Worm (Caenorhabditis elegans) whole organism, L4 larva: Measurements from ENCODE around the gene F29A7.4.

ENCODE experiments used
- R02D3.7 ChIP-seq: fragments of 150-350 bp; sonication (generic microtip); optimal IDR thresholded peaks from 3 replicates; lab custom pipeline; 2014; ENCODE audit warnings: missing biosample characterization, missing genetic modification characterization
- T26A8.4 ChIP-seq: fragments of 200-800 bp; sonication (Bioruptor generic); IDR thresholded peaks from 2 replicates; pipeline ENCODE4 v1.3.6; 2022; ENCODE audit warnings: missing genetic modification characterization, missing compliant biosample characterization
- Y5F2A.4 ChIP-seq: fragments of 200-800 bp; sonication (Bioruptor generic); optimal IDR thresholded peaks from 2 replicates; lab custom pipeline; 2018; ENCODE audit warnings: mild to moderate bottlenecking, missing genetic modification characterization, missing compliant biosample characterization
- ZK337.2 ChIP-seq: fragments of 200-800 bp; sonication (Bioruptor generic); IDR thresholded peaks from 2 replicates; pipeline ENCODE4 v1.3.6; 2022; ENCODE audit warnings: missing genetic modification reagents, missing genetic modification characterization, missing compliant biosample characterization
- ZK546.5 ChIP-seq, 2 experiments: sonication (generic microtip); optimal IDR thresholded peaks; 2 replicates each; lab custom pipeline; 2017; ENCODE audit warnings: missing biosample characterization in 2 of 2, missing genetic modification characterization in 2 of 2
- ces-1 ChIP-seq: fragments of 150-350 bp; sonication (generic microtip); optimal IDR thresholded peaks from 4 replicates; lab custom pipeline; 2014; ENCODE audit warnings: missing biosample characterization, missing genetic modification reagents, missing genetic modification characterization
- daf-12 ChIP-seq: fragments of 150-350 bp; optimal IDR thresholded peaks from 2 replicates; lab custom pipeline; 2014; ENCODE audit warnings: missing biosample characterization, missing genetic modification reagents, missing genetic modification characterization
- daf-16 ChIP-seq, 3 experiments: sonication (generic microtip); optimal IDR thresholded peaks; 2 replicates each; lab custom pipeline; 2016 to 2017; ENCODE audit warnings: missing genetic modification characterization in 3 of 3, missing genetic modification reagents in 3 of 3, mild to moderate bottlenecking in 2 of 3, missing compliant biosample characterization in 2 of 3, missing biosample characterization in 1 of 3, moderate library complexity in 1 of 3
- dmd-6 ChIP-seq: fragments of 200-800 bp; sonication (Bioruptor generic); IDR thresholded peaks from 2 replicates; pipeline ENCODE4 v1.3.6; 2022; ENCODE audit warnings: missing genetic modification reagents, missing genetic modification characterization, missing compliant biosample characterization
- egl-43 ChIP-seq: fragments of 200-800 bp; sonication (Bioruptor generic); IDR thresholded peaks from 2 replicates; pipeline ENCODE4 v1.3.6; 2022; ENCODE audit warnings: missing genetic modification reagents, missing genetic modification characterization, missing compliant biosample characterization
- hmg-1.1 ChIP-seq: fragments of 200-800 bp; sonication (Bioruptor generic); IDR thresholded peaks from 2 replicates; pipeline ENCODE4 v1.3.6; 2022; ENCODE audit warnings: missing genetic modification reagents, missing genetic modification characterization, missing compliant biosample characterization
- jun-1 ChIP-seq: fragments of 150-350 bp; optimal IDR thresholded peaks from 2 replicates; lab custom pipeline; 2014; ENCODE audit warnings: missing biosample characterization, missing genetic modification reagents, missing genetic modification characterization
- lin-1 ChIP-seq: fragments of 200-800 bp; sonication (Bioruptor generic); IDR thresholded peaks from 2 replicates; pipeline ENCODE4 v1.3.6; 2022; ENCODE audit warnings: missing genetic modification reagents, missing genetic modification characterization, missing compliant biosample characterization
- lin-15B ChIP-seq: fragments of 150-350 bp; sonication (generic microtip); optimal IDR thresholded peaks from 3 replicates; lab custom pipeline; 2014; ENCODE audit warnings: missing biosample characterization, missing genetic modification characterization
- lir-3 ChIP-seq: sonication (generic microtip); optimal IDR thresholded peaks from 2 replicates; lab custom pipeline; 2016; ENCODE audit warnings: mild to moderate bottlenecking, missing genetic modification characterization, missing compliant biosample characterization
- lsy-2 ChIP-seq, 2 experiments: fragments of 150-350 bp in 1 of 2; sonication (generic microtip) in 1 of 2; optimal IDR thresholded peaks; 2 replicates each; lab custom pipeline; 2014 to 2017; ENCODE audit warnings: missing biosample characterization in 2 of 2, missing genetic modification characterization in 2 of 2
- madf-5 ChIP-seq, 2 experiments: fragments of 200-800 bp; sonication (Bioruptor generic); IDR thresholded peaks; 2 replicates each; pipeline ENCODE4 v1.3.6; 2022; ENCODE audit warnings: missing compliant biosample characterization in 2 of 2, missing genetic modification characterization in 2 of 2
- mdl-1 ChIP-seq, 2 experiments: fragments of 150-350 bp in 1 of 2; sonication (generic microtip) in 1 of 2; optimal IDR thresholded peaks; 2 replicates each; lab custom pipeline; 2014 to 2017; ENCODE audit warnings: missing biosample characterization in 2 of 2, missing genetic modification characterization in 2 of 2
- mdt-29 ChIP-seq: fragments of 200-800 bp; sonication (Bioruptor generic); IDR thresholded peaks from 2 replicates; pipeline ENCODE4 v1.3.6; 2022; ENCODE audit warnings: missing genetic modification reagents, missing genetic modification characterization, missing compliant biosample characterization
- mxl-2 ChIP-seq: fragments of 200-800 bp; sonication (Bioruptor generic); conservative IDR thresholded peaks from 2 replicates; pipeline ENCODE4 v1.3.6; 2022; ENCODE audit warnings: missing genetic modification reagents, missing genetic modification characterization, missing compliant biosample characterization
- mxl-3 ChIP-seq: fragments of 200-800 bp; sonication (Bioruptor generic); optimal IDR thresholded peaks from 2 replicates; lab custom pipeline; 2018; ENCODE audit warnings: mild to moderate bottlenecking, missing genetic modification characterization, missing compliant biosample characterization
- nhr-111 ChIP-seq: fragments of 200-800 bp; sonication (Bioruptor generic); optimal IDR thresholded peaks from 2 replicates; lab custom pipeline; 2018; ENCODE audit warnings: mild to moderate bottlenecking, missing genetic modification characterization, missing compliant biosample characterization
- nhr-237 ChIP-seq: sonication (generic microtip); optimal IDR thresholded peaks from 2 replicates; lab custom pipeline; 2017; ENCODE audit warnings: missing biosample characterization, missing genetic modification characterization
- nhr-25 ChIP-seq: sonication (generic microtip); optimal IDR thresholded peaks from 2 replicates; lab custom pipeline; 2017; ENCODE audit warnings: missing genetic modification characterization, mild to moderate bottlenecking, missing compliant biosample characterization, antibody characterized with exemption, moderate library complexity, borderline replicate concordance; ENCODE audit not compliant: insufficient read depth
- nhr-42 ChIP-seq: fragments of 200-800 bp; sonication (Bioruptor generic); IDR thresholded peaks from 2 replicates; pipeline ENCODE4 v1.3.6; 2022; ENCODE audit warnings: missing genetic modification characterization, missing compliant biosample characterization
- nhr-48 ChIP-seq: sonication (generic microtip); optimal IDR thresholded peaks from 2 replicates; lab custom pipeline; 2016; ENCODE audit warnings: mild to moderate bottlenecking, missing genetic modification characterization, missing compliant biosample characterization
- nhr-6 ChIP-seq: fragments of 150-350 bp; optimal IDR thresholded peaks from 2 replicates; lab custom pipeline; 2014; ENCODE audit warnings: missing biosample characterization, missing genetic modification characterization
- nhr-76 ChIP-seq: fragments of 150-350 bp; optimal IDR thresholded peaks from 2 replicates; lab custom pipeline; 2014; ENCODE audit warnings: missing biosample characterization, missing genetic modification characterization
- nhr-77 ChIP-seq: fragments of 150-350 bp; optimal IDR thresholded peaks from 2 replicates; lab custom pipeline; 2014; ENCODE audit warnings: missing biosample characterization, missing genetic modification characterization
- snpc-1.2 ChIP-seq: fragments of 200-800 bp; sonication (Bioruptor generic); IDR thresholded peaks from 2 replicates; pipeline ENCODE4 v1.3.6; 2022; ENCODE audit warnings: missing genetic modification reagents, missing genetic modification characterization, missing compliant biosample characterization
- spr-3 ChIP-seq: fragments of 200-800 bp; sonication (Bioruptor generic); optimal IDR thresholded peaks from 2 replicates; lab custom pipeline; 2018; ENCODE audit warnings: mild to moderate bottlenecking, missing genetic modification characterization, missing compliant biosample characterization
- tag-97 ChIP-seq: fragments of 200-800 bp; sonication (Bioruptor generic); IDR thresholded peaks from 2 replicates; pipeline ENCODE4 v1.3.6; 2022; ENCODE audit warnings: missing genetic modification characterization, missing compliant biosample characterization
- unc-62 ChIP-seq, 3 experiments: fragments of 150-350 bp in 1 of 3; sonication (generic microtip); optimal IDR thresholded peaks in 2 of 3; peaks in 1 of 3; 1 replicate in 1 of 3; 2 replicates in 2 of 3; lab custom pipeline; 2014 to 2017; ENCODE audit warnings: missing biosample characterization in 3 of 3, missing genetic modification characterization in 3 of 3, missing genetic modification reagents in 3 of 3, missing genotype in 1 of 3
- zag-1 ChIP-seq: fragments of 150-350 bp; optimal IDR thresholded peaks from 2 replicates; lab custom pipeline; 2014; ENCODE audit warnings: missing biosample characterization, missing genetic modification characterization
- ztf-7 ChIP-seq: fragments of 150-350 bp; optimal IDR thresholded peaks from 2 replicates; lab custom pipeline; 2014; ENCODE audit warnings: missing biosample characterization, missing genetic modification characterization

F29A7.4 gene

ce11 chrII:2764664-2765063 is 14.9 kb downstream of the F29A7.4 start, which contains the start of gene fbxb-108:
fbxb-108 (plus strand) TSS chrII:2764964.
- TF ChIP-seq tag-97 (GFP tag; lab: Robert Waterston, UW), result no peak
- no peak for TF ChIP-seq hmg-1.1 (GFP tag; lab: Robert Waterston, UW)
- no peak for TF ChIP-seq ces-1 (GFP tag; lab: Kevin White, UChicago)
- TF ChIP-seq ZK337.2 (GFP tag; lab: Robert Waterston, UW), result no peak
- TF ChIP-seq Y5F2A.4 (GFP tag; lab: Kevin White, UChicago), result no peak
- no peak for TF ChIP-seq unc-62 (GFP tag; optimal IDR thresholded peaks at IDR 0.05 in 1 of 2; lab: Kevin White, UChicago)
- no peak for TF ChIP-seq unc-62 (tag; optimal IDR thresholded peaks at IDR 0.05; lab: Kevin White, UChicago)
- TF ChIP-seq nhr-76, result no peak
- TF ChIP-seq nhr-42 (GFP tag; lab: Robert Waterston, UW), result no peak
- TF ChIP-seq ZK546.5 (tag; optimal IDR thresholded peaks at IDR 0.05; lab: Kevin White, UChicago), result no peak
- TF ChIP-seq R02D3.7, result no peak
- TF ChIP-seq lin-15B (tag; lab: Kevin White, UChicago), result no peak
- no peak for TF ChIP-seq snpc-1.2 (GFP tag; lab: Robert Waterston, UW)
- no peak for TF ChIP-seq mxl-2 (GFP tag; lab: Robert Waterston, UW)
- TF ChIP-seq nhr-48 (tag; lab: Kevin White, UChicago), result no peak
- no peak for TF ChIP-seq nhr-77 (tag; lab: Kevin White, UChicago)
- no peak for TF ChIP-seq mdl-1 (tag; optimal IDR thresholded peaks at IDR 0.05; lab: Kevin White, UChicago)
- TF ChIP-seq nhr-111 (GFP tag; lab: Kevin White, UChicago), result no peak
- no peak for TF ChIP-seq dmd-6 (GFP tag; lab: Robert Waterston, UW)
- TF ChIP-seq lsy-2 (tag; optimal IDR thresholded peaks at IDR 0.05; lab: Kevin White, UChicago), result no peak
- TF ChIP-seq zag-1, result no peak

- TF ChIP-seq dmd-6 (GFP tag; lab: Robert Waterston, UW) (no peak), madf-5 (GFP tag; IDR thresholded peaks at IDR 0.05; lab: Robert Waterston, UW) (no peak), mdt-29 (GFP tag; lab: Robert Waterston, UW) (no peak), nhr-25 (tag; lab: Kevin White, UChicago) (no peak), jun-1 (tag; lab: Kevin White, UChicago) (no peak), lsy-2 (tag; optimal IDR thresholded peaks at IDR 0.05; lab: Kevin White, UChicago) (no peak), mxl-2 (GFP tag; lab: Robert Waterston, UW) (no peak), spr-3 (GFP tag; lab: Kevin White, UChicago) (no peak), Y5F2A.4 (GFP tag; lab: Kevin White, UChicago) (no peak)
These were observed 16.5 kb downstream of the F29A7.4 start, which contains the start of gene F08D12.15 for ce11 chrII:2766331-2766730. F08D12.15 (plus strand) TSS chrII:2766631.

- peak in 1 of 2 experiments; percentile 36 for TF ChIP-seq daf-16 (GFP tag; optimal IDR thresholded peaks at IDR 0.05; lab: Kevin White, UChicago)
- no peak for TF ChIP-seq daf-16 (tag; optimal IDR thresholded peaks at IDR 0.05; lab: Kevin White, UChicago)
- no peak for TF ChIP-seq T26A8.4 (GFP tag; lab: Robert Waterston, UW)
These were observed 19.2 kb downstream of the F29A7.4 start, which contains the start of gene F08D12.7 for ce11 chrII:2769021-2769420. F08D12.7 (minus strand) TSS chrII:2769121.

ce11 chrII:2770788-2771187 is 21.0 kb downstream of the F29A7.4 start, which contains the start of gene fbxb-105:
fbxb-105 (minus strand) TSS chrII:2770888.
- no peak for TF ChIP-seq daf-12 (tag; lab: Kevin White, UChicago)
- TF ChIP-seq ZK337.2 (GFP tag; lab: Robert Waterston, UW), result no peak

ce11 chrII:2772166-2772565 is 22.4 kb downstream of the F29A7.4 start, which contains the start of gene sdz-10:
sdz-10 (minus strand) TSS chrII:2772266.
- TF ChIP-seq lin-1 (GFP tag; lab: Robert Waterston, UW) (no peak), nhr-111 (GFP tag; lab: Kevin White, UChicago) (no peak), lir-3 (no peak), daf-16 (GFP tag; optimal IDR thresholded peaks at IDR 0.05; lab: Kevin White, UChicago) (no peak), daf-16 (tag; optimal IDR thresholded peaks at IDR 0.05; lab: Kevin White, UChicago) (no peak), nhr-6 (no peak), nhr-237 (tag; lab: Kevin White, UChicago) (no peak), ztf-7 (tag; lab: Kevin White, UChicago) (no peak), egl-43 (no peak), mxl-3 (GFP tag; lab: Kevin White, UChicago) (no peak)
